Worm (Caenorhabditis elegans) whole organism, L2 larva: ENCODE measurements around the gene fbxc-55.
"Not testable (repeated sequence)": the region's sequence is repeated elsewhere in the genome, so short reads cannot be mapped to it uniquely, and the experiment has no call there.

Experiments used
- C34F6.9 ChIP-seq: fragments of 150-350 bp; optimal IDR thresholded peaks from 2 replicates; lab custom pipeline; 2014; ENCODE audit warnings: missing biosample characterization, missing genetic modification characterization
- F13H6.1 ChIP-seq: sonication (generic microtip); optimal IDR thresholded peaks from 2 replicates; lab custom pipeline; 2016; ENCODE audit warnings: missing genetic modification characterization, missing compliant biosample characterization
- R02D3.7 ChIP-seq: fragments of 150-350 bp; optimal IDR thresholded peaks from 2 replicates; lab custom pipeline; 2014; ENCODE audit warnings: missing biosample characterization, missing genetic modification characterization
- ZK546.5 ChIP-seq: sonication (generic microtip); optimal IDR thresholded peaks from 2 replicates; lab custom pipeline; 2017; ENCODE audit warnings: missing biosample characterization, missing genetic modification characterization
- alr-1 ChIP-seq: fragments of 150-350 bp; optimal IDR thresholded peaks from 2 replicates; lab custom pipeline; 2014; ENCODE audit warnings: missing biosample characterization, missing genetic modification characterization
- aly-2 ChIP-seq: fragments of 150-350 bp; optimal IDR thresholded peaks from 2 replicates; lab custom pipeline; 2014; ENCODE audit warnings: missing biosample characterization, missing genetic modification characterization
- ama-1 ChIP-seq: fragments of 150-350 bp; optimal IDR thresholded peaks from 2 replicates; lab custom pipeline; 2018; ENCODE audit warnings: inconsistent platforms
- blmp-1 ChIP-seq: sonication (generic microtip); optimal IDR thresholded peaks from 2 replicates; lab custom pipeline; 2017; ENCODE audit warnings: missing genetic modification characterization, mild to moderate bottlenecking, missing compliant biosample characterization, antibody characterized with exemption, moderate library complexity; ENCODE audit not compliant: insufficient read depth
- ceh-16 ChIP-seq: fragments of 150-350 bp; optimal IDR thresholded peaks from 2 replicates; lab custom pipeline; 2014; ENCODE audit warnings: missing biosample characterization, missing genetic modification characterization
- dmd-4 ChIP-seq: sonication (generic microtip); optimal IDR thresholded peaks from 2 replicates; lab custom pipeline; 2017; ENCODE audit warnings: missing biosample characterization, missing genetic modification characterization
- elt-3 ChIP-seq: sonication (generic microtip); optimal IDR thresholded peaks from 2 replicates; lab custom pipeline; 2017; ENCODE audit warnings: missing biosample characterization, missing genetic modification characterization
- fos-1 ChIP-seq: fragments of 150-350 bp; optimal IDR thresholded peaks from 2 replicates; lab custom pipeline; 2014; ENCODE audit warnings: missing biosample characterization, missing genetic modification characterization
- gmeb-1 ChIP-seq: fragments of 150-350 bp; optimal IDR thresholded peaks from 2 replicates; lab custom pipeline; 2014; ENCODE audit warnings: missing biosample characterization, missing genetic modification characterization
- lin-11 ChIP-seq: fragments of 150-350 bp; sonication (generic microtip); optimal IDR thresholded peaks from 2 replicates; lab custom pipeline; 2014; ENCODE audit warnings: missing biosample characterization, missing genetic modification characterization, inconsistent platforms, mixed read lengths
- lin-13 ChIP-seq: fragments of 150-350 bp; optimal IDR thresholded peaks from 2 replicates; lab custom pipeline; 2014; ENCODE audit warnings: missing biosample characterization, missing genetic modification reagents, missing genetic modification characterization
- lsy-2 ChIP-seq, 2 experiments: fragments of 150-350 bp in 1 of 2; sonication (generic microtip) in 1 of 2; optimal IDR thresholded peaks; 2 replicates each; lab custom pipeline; 2014 to 2017; ENCODE audit warnings: missing biosample characterization in 2 of 2, missing genetic modification characterization in 2 of 2
- nhr-10 ChIP-seq: sonication (generic microtip); optimal IDR thresholded peaks from 2 replicates; lab custom pipeline; 2017; ENCODE audit warnings: missing biosample characterization, missing genetic modification characterization
- nhr-11 ChIP-seq: fragments of 150-350 bp; optimal IDR thresholded peaks from 2 replicates; lab custom pipeline; 2014; ENCODE audit warnings: missing biosample characterization, missing genetic modification characterization
- nhr-12 ChIP-seq: fragments of 150-350 bp; optimal IDR thresholded peaks from 2 replicates; lab custom pipeline; 2014; ENCODE audit warnings: missing biosample characterization, missing genetic modification characterization
- nhr-129 ChIP-seq: fragments of 150-350 bp; optimal IDR thresholded peaks from 2 replicates; lab custom pipeline; 2014; ENCODE audit warnings: missing biosample characterization, missing genetic modification characterization
- nhr-23 ChIP-seq: fragments of 150-350 bp; optimal IDR thresholded peaks from 2 replicates; lab custom pipeline; 2014; ENCODE audit warnings: missing biosample characterization, missing genetic modification reagents, missing genetic modification characterization
- nhr-237 ChIP-seq: fragments of 150-350 bp; optimal IDR thresholded peaks from 2 replicates; lab custom pipeline; 2014; ENCODE audit warnings: missing biosample characterization, missing genetic modification characterization
- nhr-6 ChIP-seq: fragments of 150-350 bp; optimal IDR thresholded peaks from 2 replicates; lab custom pipeline; 2014; ENCODE audit warnings: missing biosample characterization, missing genetic modification characterization
- peb-1 ChIP-seq: fragments of 150-350 bp; optimal IDR thresholded peaks from 2 replicates; lab custom pipeline; 2014; ENCODE audit warnings: missing biosample characterization, missing genetic modification characterization
- sem-4 ChIP-seq: fragments of 150-350 bp; optimal IDR thresholded peaks from 2 replicates; lab custom pipeline; 2014; ENCODE audit warnings: missing biosample characterization, missing genetic modification reagents, missing genetic modification characterization
- skn-1 ChIP-seq: sonication (generic microtip); optimal IDR thresholded peaks from 2 replicates; lab custom pipeline; 2017; ENCODE audit warnings: missing biosample characterization, missing genetic modification characterization
- sma-9 ChIP-seq, 2 experiments: fragments of 150-350 bp in 1 of 2; sonication (generic microtip) in 1 of 2; optimal IDR thresholded peaks; 2 replicates each; lab custom pipeline; 2014 to 2016; ENCODE audit warnings: missing genetic modification characterization in 2 of 2, mild to moderate bottlenecking in 1 of 2, missing biosample characterization in 1 of 2, missing compliant biosample characterization in 1 of 2, missing genetic modification reagents in 1 of 2, moderate library complexity in 1 of 2
- snpc-4 ChIP-seq: fragments of 150-350 bp; optimal IDR thresholded peaks from 2 replicates; lab custom pipeline; 2014; ENCODE audit warnings: missing biosample characterization, missing genetic modification characterization
- unc-39 ChIP-seq: fragments of 150-350 bp; optimal IDR thresholded peaks from 2 replicates; lab custom pipeline; 2014; ENCODE audit warnings: missing biosample characterization, missing genetic modification characterization
- unc-55 ChIP-seq: fragments of 150-350 bp; sonication (generic microtip); optimal IDR thresholded peaks from 3 replicates; lab custom pipeline; 2014; ENCODE audit warnings: missing biosample characterization, missing genetic modification reagents, missing genetic modification characterization
- unc-62 ChIP-seq: fragments of 150-350 bp; optimal IDR thresholded peaks from 2 replicates; lab custom pipeline; 2014; ENCODE audit warnings: missing biosample characterization, missing genetic modification reagents, missing genetic modification characterization
- zag-1 ChIP-seq: fragments of 150-350 bp; optimal IDR thresholded peaks from 2 replicates; lab custom pipeline; 2014; ENCODE audit warnings: missing biosample characterization, missing genetic modification characterization
- ztf-1 ChIP-seq: fragments of 200-800 bp; sonication (Bioruptor generic); conservative IDR thresholded peaks from 2 replicates; pipeline ENCODE4 v1.3.6; 2022; ENCODE audit warnings: missing genetic modification characterization, missing compliant biosample characterization
- ztf-11 ChIP-seq: sonication (generic microtip); optimal IDR thresholded peaks from 2 replicates; lab custom pipeline; 2017; ENCODE audit warnings: missing biosample characterization, missing genetic modification characterization

fbxc-55 gene

ce11 chrII:3170089-3170488, at the start of gene fbxc-55:
Gene fbxc-55, minus strand, starts transcription at chrII:3170189.
- TF ChIP-seq fos-1 (tag; lab: Kevin White, UChicago), result no peak
- TF ChIP-seq nhr-12 (tag; lab: Kevin White, UChicago), result no peak
- no peak for TF ChIP-seq F13H6.1 (tag; lab: Kevin White, UChicago)
- TF ChIP-seq nhr-10 (tag; lab: Kevin White, UChicago), result no peak
- TF ChIP-seq, all 48 proteins: peak for 0

- not testable (repeated sequence) for TF ChIP-seq blmp-1 (tag; lab: Kevin White, UChicago); lsy-2 (tag; optimal IDR thresholded peaks at IDR 0.05; lab: Kevin White, UChicago); elt-3 (tag; lab: Kevin White, UChicago)
Measured at ce11 chrII:3215762-3216161, 45.8 kb upstream of the fbxc-55 start, which contains the start of gene ZC239.3. Gene ZC239.3, plus strand, starts transcription at chrII:3216062.

- TF ChIP-seq nhr-11 (tag; lab: Kevin White, UChicago), result no peak
- no peak for TF ChIP-seq nhr-12 (tag; lab: Kevin White, UChicago)
- TF ChIP-seq C34F6.9 (tag; lab: Kevin White, UChicago), result no peak
- no peak for TF ChIP-seq fos-1 (tag; lab: Kevin White, UChicago)
- no peak for TF ChIP-seq lin-11 (tag; lab: Kevin White, UChicago)
- TF ChIP-seq ceh-16, result no peak
- TF ChIP-seq nhr-6 (tag; lab: Kevin White, UChicago), result no peak
- no peak for TF ChIP-seq alr-1
- no peak for TF ChIP-seq ztf-11 (tag; lab: Kevin White, UChicago)
- TF ChIP-seq unc-62, result no peak
- TF ChIP-seq snpc-4 (tag; lab: Kevin White, UChicago), result no peak
- no peak for TF ChIP-seq sma-9 (GFP tag; optimal IDR thresholded peaks at IDR 0.05; lab: Kevin White, UChicago)
- TF ChIP-seq sma-9 (tag; optimal IDR thresholded peaks at IDR 0.05; lab: Kevin White, UChicago), result no peak
- no peak for TF ChIP-seq ztf-1
- no peak for TF ChIP-seq lsy-2 (tag; optimal IDR thresholded peaks at IDR 0.05; lab: Kevin White, UChicago)
- TF ChIP-seq peb-1 (tag; lab: Kevin White, UChicago), result no peak
- TF ChIP-seq nhr-237 (tag; lab: Kevin White, UChicago), result no peak
- no peak for TF ChIP-seq F13H6.1 (tag; lab: Kevin White, UChicago)
- no peak for TF ChIP-seq nhr-129
- TF ChIP-seq dmd-4 (tag; lab: Kevin White, UChicago), result no peak
Measured at ce11 chrII:3213898-3214297, 43.9 kb upstream of the fbxc-55 start, which contains the start of gene ZC239.4. Gene ZC239.4, plus strand, starts transcription at chrII:3214198.

ce11 chrII:3210365-3210764, 40.4 kb upstream of the fbxc-55 start, which contains the start of gene ZC239.5:
Gene ZC239.5, plus strand, starts transcription at chrII:3210665.
- TF ChIP-seq unc-62, result no peak
- TF ChIP-seq nhr-10 (tag; lab: Kevin White, UChicago), result no peak
- no peak for TF ChIP-seq skn-1 (tag; lab: Kevin White, UChicago)
- no peak for TF ChIP-seq nhr-11 (tag; lab: Kevin White, UChicago)
- TF ChIP-seq nhr-23 (tag; lab: Kevin White, UChicago), result no peak
- TF ChIP-seq gmeb-1 (tag; lab: Kevin White, UChicago), result no peak

ce11 chrII:3209251-3209650, 39.3 kb upstream of the fbxc-55 start, which contains the start of gene ZC239.6:
Gene ZC239.6, plus strand, starts transcription at chrII:3209631.
- peak; percentile 80 for TF ChIP-seq C34F6.9 (tag; lab: Kevin White, UChicago)
- TF ChIP-seq R02D3.7 (tag; lab: Kevin White, UChicago), result no peak
- TF ChIP-seq fos-1 (tag; lab: Kevin White, UChicago), result peak; percentile 10
- no peak for TF ChIP-seq sma-9 (GFP tag; optimal IDR thresholded peaks at IDR 0.05; lab: Kevin White, UChicago)
- no peak for TF ChIP-seq sma-9 (tag; optimal IDR thresholded peaks at IDR 0.05; lab: Kevin White, UChicago)
- no peak for TF ChIP-seq gmeb-1 (tag; lab: Kevin White, UChicago)
- TF ChIP-seq ama-1, result peak; percentile 15
- peak in 1 of 2 experiments; percentile 61 for TF ChIP-seq lsy-2 (tag; optimal IDR thresholded peaks at IDR 0.05; lab: Kevin White, UChicago)
- no peak for TF ChIP-seq ZK546.5 (tag; lab: Kevin White, UChicago)
- peak; percentile 43 for TF ChIP-seq unc-55 (GFP tag; lab: Kevin White, UChicago)

DNA sequence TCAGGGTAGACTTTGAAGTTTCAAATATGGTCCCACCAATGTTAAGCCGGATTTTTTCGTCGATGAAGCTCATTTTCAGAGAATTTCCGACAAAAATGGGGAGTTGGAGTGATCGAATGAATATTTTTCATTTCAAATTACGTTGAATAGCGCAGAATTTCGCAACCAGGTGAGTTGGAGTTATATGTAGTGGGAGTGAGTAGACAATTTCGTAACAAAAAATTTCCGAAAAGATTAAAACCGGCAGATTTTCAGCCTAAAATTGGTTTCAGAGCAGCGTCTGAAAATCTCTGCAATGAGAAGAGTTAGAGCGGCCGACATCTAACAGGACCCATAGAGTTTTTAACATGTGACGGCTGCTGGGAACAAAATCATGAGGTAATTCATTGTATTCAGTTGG, 38.7 kb upstream of the fbxc-55 start, which contains the start of gene sdz-35:
sdz-35 (minus strand) TSS at position 101 of the 400 bp plus-strand sequence.
- TF ChIP-seq zag-1 (tag; lab: Kevin White, UChicago), result no peak
- TF ChIP-seq fos-1 (tag; lab: Kevin White, UChicago), result no peak
- no peak for TF ChIP-seq ceh-16
- TF ChIP-seq blmp-1 (tag; lab: Kevin White, UChicago), result no peak
- TF ChIP-seq nhr-10 (tag; lab: Kevin White, UChicago), result no peak
- no peak for TF ChIP-seq skn-1 (tag; lab: Kevin White, UChicago)
- no peak for TF ChIP-seq aly-2 (tag; lab: Kevin White, UChicago)
- TF ChIP-seq lsy-2 (tag; optimal IDR thresholded peaks at IDR 0.05; lab: Kevin White, UChicago), result no peak
- no peak for TF ChIP-seq dmd-4 (tag; lab: Kevin White, UChicago)
- no peak for TF ChIP-seq ztf-1
- TF ChIP-seq nhr-237 (tag; lab: Kevin White, UChicago), result no peak
- no peak for TF ChIP-seq unc-39 (tag; lab: Kevin White, UChicago)
- TF ChIP-seq sem-4 (tag; lab: Kevin White, UChicago), result no peak
- no peak for TF ChIP-seq lin-13 (GFP tag; lab: Kevin White, UChicago)
- no peak for TF ChIP-seq R02D3.7 (tag; lab: Kevin White, UChicago)
- TF ChIP-seq lin-11 (tag; lab: Kevin White, UChicago), result no peak
- no peak for TF ChIP-seq C34F6.9 (tag; lab: Kevin White, UChicago)
- TF ChIP-seq nhr-11 (tag; lab: Kevin White, UChicago), result no peak
- no peak for TF ChIP-seq unc-55 (GFP tag; lab: Kevin White, UChicago)
- TF ChIP-seq sma-9 (GFP tag; optimal IDR thresholded peaks at IDR 0.05; lab: Kevin White, UChicago), result no peak
- TF ChIP-seq sma-9 (tag; optimal IDR thresholded peaks at IDR 0.05; lab: Kevin White, UChicago), result no peak
